Fruit fly (Drosophila melanogaster): ENCODE data around the gene Dhc36C.

DNA sequence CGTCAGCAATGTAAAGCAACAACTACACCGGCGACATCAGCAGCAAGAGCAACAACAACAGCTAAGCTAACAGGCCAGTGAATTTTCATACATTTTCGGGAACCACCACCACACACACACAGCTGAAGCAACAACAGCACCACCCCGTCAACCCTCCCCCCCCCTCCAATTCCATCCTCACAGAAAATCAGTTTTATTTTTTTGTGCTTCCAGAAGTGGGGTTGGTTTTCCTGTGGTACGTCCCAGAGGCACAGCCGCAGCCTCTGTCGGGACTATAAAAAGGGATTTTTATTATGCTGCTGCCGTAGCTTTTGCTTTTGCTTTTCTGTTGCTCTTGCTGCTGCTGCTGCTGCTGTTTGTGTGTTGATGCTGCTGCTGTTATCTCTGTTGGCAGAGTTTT is 58.1 kb downstream of the Dhc36C start:
- TF ChIP-seq Sox102F (GFP tag; optimal IDR thresholded peaks at IDR 0.05) (no peak), CG11902 (GFP tag; optimal IDR thresholded peaks at IDR 0.05) (no peak), acj6 (GFP tag; optimal IDR thresholded peaks at IDR 0.05) (no peak)

Measured in whole organism, prepupa.